Fruit fly (Drosophila melanogaster): ENCODE measurements around the gene Ubx.

The Ubx gene

DNA sequence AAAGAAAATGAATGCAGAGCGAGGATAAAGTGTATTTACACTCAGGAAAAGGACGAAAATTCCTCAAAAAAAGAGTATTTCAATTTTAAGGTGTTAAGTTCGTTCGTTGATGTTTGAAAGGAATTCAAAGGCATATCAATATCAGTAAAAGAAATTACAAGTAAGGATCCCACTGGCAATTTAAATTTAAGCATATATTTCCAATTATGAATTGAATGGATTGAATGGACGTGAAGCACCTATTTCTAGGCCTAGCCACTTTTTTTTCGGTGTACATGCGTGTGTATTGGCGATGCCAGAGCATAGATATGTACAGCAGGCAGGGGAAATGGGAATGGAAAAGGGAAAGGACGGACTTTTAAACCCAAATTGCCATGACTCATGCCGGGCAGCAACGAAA is 103.7 kb downstream of the Ubx start (continued):
- TF ChIP-seq CG18619 (GFP tag; optimal IDR thresholded peaks at IDR 0.05) (no peak), Sry-β (GFP tag; optimal IDR thresholded peaks at IDR 0.05) (no peak), gsb (GFP tag; IDR thresholded peaks at IDR 0.05) (no peak), MTF-1 (GFP tag; optimal IDR thresholded peaks at IDR 0.05; ENCODE audit: borderline replicate concordance) (no peak), pho (GFP tag; optimal IDR thresholded peaks at IDR 0.05) (no peak), wdn (GFP tag; IDR thresholded peaks at IDR 0.05) (no peak), z (GFP tag; IDR thresholded peaks at IDR 0.05) (no peak), rib (GFP tag; IDR thresholded peaks at IDR 0.05) (no peak), tll (GFP tag; optimal IDR thresholded peaks at IDR 0.05) (peak; percentile 38 to 79), B-H2 (GFP tag; optimal IDR thresholded peaks at IDR 0.05) (no peak), CG13775 (GFP tag; optimal IDR thresholded peaks at IDR 0.05) (no peak), cad (GFP tag; optimal IDR thresholded peaks at IDR 0.05) (no peak), CG15479 (GFP tag; optimal IDR thresholded peaks at IDR 0.05) (no peak), CG8765 (GFP tag; IDR thresholded peaks at IDR 0.05) (peak; percentile 20; the same call in 1 of the 2 replicates), CG17359 (tag; optimal IDR thresholded peaks at IDR 0.05) (no peak), Gug (GFP tag; IDR thresholded peaks at IDR 0.05) (no peak), CG8281 (tag; optimal IDR thresholded peaks at IDR 0.05) (no peak), aop (GFP tag; IDR thresholded peaks at IDR 0.05) (no peak), shn (GFP tag; optimal IDR thresholded peaks at IDR 0.05) (no peak), esg (GFP tag; conservative IDR thresholded peaks at IDR 0.05) (no peak), CG11085 (GFP tag; IDR thresholded peaks at IDR 0.05) (no peak), bbx (GFP tag; IDR thresholded peaks at IDR 0.05; ENCODE audit: partially characterized antibody) (no peak), zen2 (GFP tag; IDR thresholded peaks at IDR 0.05; ENCODE audit: partially characterized antibody) (no peak), CG4730 (GFP tag; IDR thresholded peaks at IDR 0.05) (no peak), CG7271 (tag; optimal IDR thresholded peaks at IDR 0.05) (no peak), CG16779 (GFP tag; IDR thresholded peaks at IDR 0.05) (no peak), ci (GFP tag; IDR thresholded peaks at IDR 0.05) (no peak), CG3726 (GFP tag; IDR thresholded peaks at IDR 0.05) (no peak), sens (GFP tag) (peak; percentile 66), ash1 (GFP tag; optimal IDR thresholded peaks at IDR 0.05) (no peak), ftz-f1 (GFP tag; optimal IDR thresholded peaks at IDR 0.05) (no peak), klu (GFP tag; IDR thresholded peaks at IDR 0.05) (no peak), Elba2 (GFP tag; optimal IDR thresholded peaks at IDR 0.05) (no peak), CG1603 (tag; optimal IDR thresholded peaks at IDR 0.05) (peak; percentile 38), CG7963 (GFP tag; IDR thresholded peaks at IDR 0.05; ENCODE audit: partially characterized antibody) (no peak), CG7556 (GFP tag; optimal IDR thresholded peaks at IDR 0.05) (peak; percentile 47), CG3281 (GFP tag; optimal IDR thresholded peaks at IDR 0.05) (no peak), CG16815 (GFP tag; optimal IDR thresholded peaks at IDR 0.05) (peak; percentile 16), H2.0 (GFP tag; IDR thresholded peaks at IDR 0.05) (no peak), NC2β (GFP tag; optimal IDR thresholded peaks at IDR 0.05) (no peak), CG6683 (GFP tag; optimal IDR thresholded peaks at IDR 0.05) (no peak), CG9876 (GFP tag; optimal IDR thresholded peaks at IDR 0.05) (no peak), eve (GFP tag; optimal IDR thresholded peaks at IDR 0.05) (peak in 1 of 2 experiments; percentile 34), CG10321 (GFP tag; IDR thresholded peaks at IDR 0.05) (no peak), MESR4 (GFP tag; optimal IDR thresholded peaks at IDR 0.05) (no peak), CG4424 (GFP tag; optimal IDR thresholded peaks at IDR 0.05) (no peak), Fer3 (tag; optimal IDR thresholded peaks at IDR 0.05) (no peak), CG9609 (GFP tag; optimal IDR thresholded peaks at IDR 0.05) (no peak), CG14441 (GFP tag; IDR thresholded peaks at IDR 0.05) (no peak), dan (GFP tag; IDR thresholded peaks at IDR 0.05) (no peak), slp2 (GFP tag; optimal IDR thresholded peaks at IDR 0.05) (no peak), CG3847 (GFP tag; IDR thresholded peaks at IDR 0.05) (no peak), Sox100B (GFP tag; optimal IDR thresholded peaks at IDR 0.05) (no peak)

All from whole organism, embryonic.